Worm (Caenorhabditis elegans) whole organism, midembryonic: ENCODE results near the gene gldi-2.

Source experiments
- T22C8.4 ChIP-seq: fragments of 200-800 bp; sonication (Bioruptor generic); IDR thresholded peaks from 2 replicates; pipeline ENCODE4 v1.3.6; 2022; ENCODE audit warnings: missing genetic modification characterization, missing compliant biosample characterization
- cog-1 ChIP-seq: sonication (generic microtip); optimal IDR thresholded peaks from 2 replicates; lab custom pipeline; 2016; ENCODE audit warnings: missing genetic modification characterization, missing compliant biosample characterization
- flt-1 ChIP-seq: fragments of 200-800 bp; sonication (Bioruptor generic); IDR thresholded peaks from 2 replicates; pipeline ENCODE4 v1.3.6; 2022; ENCODE audit warnings: missing genetic modification characterization, missing compliant biosample characterization
- klf-2 ChIP-seq: fragments of 200-800 bp; sonication (Bioruptor generic); conservative IDR thresholded peaks from 2 replicates; pipeline ENCODE4 v1.3.6; 2022; ENCODE audit warnings: missing genetic modification reagents, missing genetic modification characterization, missing compliant biosample characterization
- tab-1 ChIP-seq: fragments of 200-800 bp; sonication (Bioruptor generic); IDR thresholded peaks from 2 replicates; pipeline ENCODE4 v1.3.6; 2022; ENCODE audit warnings: missing genetic modification characterization, missing compliant biosample characterization
- ztf-29 ChIP-seq: fragments of 200-800 bp; sonication (Bioruptor generic); IDR thresholded peaks from 2 replicates; pipeline ENCODE4 v1.3.6; 2022; ENCODE audit warnings: missing genetic modification reagents, missing genetic modification characterization, missing compliant biosample characterization

ce11 chrII:6812514-6812913, 29.3 kb downstream of the gldi-2 start:
- TF ChIP-seq cog-1 (tag; lab: Kevin White, UChicago), result no peak
- TF ChIP-seq ztf-29 (GFP tag; lab: Robert Waterston, UW), result no peak
- TF ChIP-seq T22C8.4, result no peak
- TF ChIP-seq flt-1 (GFP tag; lab: Robert Waterston, UW), result no peak
- no peak for TF ChIP-seq tab-1 (GFP tag; lab: Robert Waterston, UW)
- no peak for TF ChIP-seq klf-2 (GFP tag; lab: Robert Waterston, UW)
